Worm (Caenorhabditis elegans): ENCODE data around the gene F44E2.7.

DNA sequence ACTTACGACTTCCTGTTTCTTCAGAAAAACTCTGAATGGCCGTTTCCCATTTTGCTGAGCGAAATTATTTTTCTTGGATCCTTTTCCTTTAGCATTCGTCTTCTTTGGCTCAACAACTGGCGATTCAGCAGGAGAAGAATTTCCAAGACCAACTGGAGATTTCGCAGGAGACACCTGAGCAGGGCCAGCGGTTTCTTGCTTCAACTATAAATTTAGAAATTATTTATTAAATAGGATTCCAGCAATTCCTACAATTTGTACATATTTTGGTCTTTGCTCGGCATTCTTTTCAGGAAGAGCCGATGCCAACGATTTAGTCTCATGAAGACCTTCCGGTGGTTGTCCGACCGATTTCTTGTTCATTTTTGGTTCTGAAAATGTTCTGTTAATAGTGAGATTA lies 1.2 kb upstream of the F44E2.7 start, which contains the start of gene F44E2.8:
- no peak for TF ChIP-seq ahr-1 (tag; optimal IDR thresholded peaks at IDR 0.05)
- TF ChIP-seq ama-1 (optimal IDR thresholded peaks at IDR 0.05), result no peak
- TF ChIP-seq tbx-7 (tag; optimal IDR thresholded peaks at IDR 0.05), result no peak
- TF ChIP-seq ceh-6 (GFP tag; optimal IDR thresholded peaks at IDR 0.05), result no peak
- no peak for TF ChIP-seq dmd-4 (tag; optimal IDR thresholded peaks at IDR 0.05; ENCODE audit: borderline replicate concordance)
- TF ChIP-seq fkh-10 (GFP tag; optimal IDR thresholded peaks at IDR 0.05), result no peak
- no peak for TF ChIP-seq ceh-18 (tag; optimal IDR thresholded peaks at IDR 0.05)
